Fruit fly (Drosophila melanogaster) whole organism, prepupa: ENCODE results near the gene BNIP3.

Experiments used
- CG10631 ChIP-seq: fragments of 200-800 bp; sonication (Bioruptor generic); optimal IDR thresholded peaks from 2 replicates; lab custom pipeline; 2016; ENCODE audit warnings: missing biosample characterization, missing genetic modification characterization
- CG11762 ChIP-seq: fragments of 200-800 bp; sonication (Bioruptor generic); optimal IDR thresholded peaks from 3 replicates; lab custom pipeline; 2016; ENCODE audit warnings: missing biosample characterization, missing genetic modification characterization; ENCODE audit not compliant: insufficient read depth
- CG11902 ChIP-seq: fragments of 200-800 bp; sonication (Bioruptor generic); optimal IDR thresholded peaks from 3 replicates; lab custom pipeline; 2016; ENCODE audit warnings: missing biosample characterization, missing genetic modification characterization
- CG16779 ChIP-seq: fragments of 200-800 bp; sonication (Bioruptor generic); optimal IDR thresholded peaks from 3 replicates; lab custom pipeline; 2017; ENCODE audit warnings: missing biosample characterization, mild to moderate bottlenecking, missing genetic modification characterization
- CG31627 ChIP-seq: fragments of 200-800 bp; sonication (Bioruptor generic); optimal IDR thresholded peaks from 3 replicates; lab custom pipeline; 2016; ENCODE audit warnings: missing biosample characterization, missing genetic modification characterization
- CG32006 ChIP-seq: fragments of 200-800 bp; sonication (Bioruptor generic); optimal IDR thresholded peaks from 3 replicates; lab custom pipeline; 2017; ENCODE audit warnings: missing biosample characterization, mild to moderate bottlenecking, missing genetic modification characterization
- CG34406 ChIP-seq: fragments of 200-800 bp; sonication (Bioruptor generic); optimal IDR thresholded peaks from 3 replicates; lab custom pipeline; 2016; ENCODE audit warnings: missing biosample characterization, missing genetic modification characterization
- CG4318 ChIP-seq: fragments of 200-800 bp; sonication (Bioruptor generic); optimal IDR thresholded peaks from 3 replicates; lab custom pipeline; 2017; ENCODE audit warnings: missing biosample characterization, mild to moderate bottlenecking, missing genetic modification characterization
- CG6276 ChIP-seq: fragments of 200-800 bp; sonication (Bioruptor generic); optimal IDR thresholded peaks from 2 replicates; lab custom pipeline; 2017; ENCODE audit warnings: missing biosample characterization, mild to moderate bottlenecking, missing genetic modification characterization
- CG6792 ChIP-seq: fragments of 200-800 bp; sonication (Bioruptor generic); optimal IDR thresholded peaks from 3 replicates; lab custom pipeline; 2016; ENCODE audit warnings: missing biosample characterization, missing genetic modification characterization
- CG6854 ChIP-seq: fragments of 200-800 bp; sonication (Bioruptor generic); optimal IDR thresholded peaks from 2 replicates; lab custom pipeline; 2017; ENCODE audit warnings: missing biosample characterization, mild to moderate bottlenecking, missing genetic modification characterization
- CG7368 ChIP-seq: fragments of 200-800 bp; sonication (Bioruptor generic); optimal IDR thresholded peaks from 3 replicates; lab custom pipeline; 2016; ENCODE audit warnings: missing biosample characterization, missing genetic modification characterization
- CG8119 ChIP-seq: fragments of 200-800 bp; sonication (Bioruptor generic); IDR thresholded peaks from 3 replicates; pipeline ENCODE4 v1.3.6; 2022; ENCODE audit warnings: missing biosample characterization, missing genetic modification characterization
- CG8632 ChIP-seq: fragments of 200-800 bp; sonication (Bioruptor generic); optimal IDR thresholded peaks from 3 replicates; lab custom pipeline; 2016; ENCODE audit warnings: missing biosample characterization, missing genetic modification characterization
- Eip75B ChIP-seq: fragments of 200-800 bp; sonication (Bioruptor generic); optimal IDR thresholded peaks from 3 replicates; lab custom pipeline; 2016; ENCODE audit warnings: missing biosample characterization, missing genetic modification characterization
- Eip78C ChIP-seq: fragments of 200-800 bp; sonication (Bioruptor generic); peaks from one replicate; lab custom pipeline; 2016; ENCODE audit warnings: missing biosample characterization, missing genetic modification characterization
- Ets21C ChIP-seq: fragments of 200-800 bp; sonication (Bioruptor generic); optimal IDR thresholded peaks from 3 replicates; lab custom pipeline; 2016; ENCODE audit warnings: missing biosample characterization, missing genetic modification characterization
- Hr38 ChIP-seq: sonication (Bioruptor generic); optimal IDR thresholded peaks from 2 replicates; lab custom pipeline; 2016; ENCODE audit warnings: missing biosample characterization, missing genetic modification characterization
- Hr39 ChIP-seq: fragments of 200-800 bp; sonication (Bioruptor generic); optimal IDR thresholded peaks from 2 replicates; lab custom pipeline; 2016; ENCODE audit warnings: missing biosample characterization, missing genetic modification characterization
- Lpt ChIP-seq: fragments of 200-800 bp; sonication (Bioruptor generic); optimal IDR thresholded peaks from 3 replicates; lab custom pipeline; 2016; ENCODE audit warnings: missing biosample characterization, missing genetic modification characterization
- Met ChIP-seq: fragments of 200-800 bp; sonication (Bioruptor generic); optimal IDR thresholded peaks from 3 replicates; lab custom pipeline; 2016; ENCODE audit warnings: missing biosample characterization, missing genetic modification characterization
- OdsH ChIP-seq: fragments of 200-800 bp; sonication (Bioruptor generic); optimal IDR thresholded peaks from 3 replicates; lab custom pipeline; 2016; ENCODE audit warnings: missing biosample characterization, missing genetic modification characterization
- Smox ChIP-seq: fragments of 200-800 bp; sonication (Bioruptor generic); optimal IDR thresholded peaks from 3 replicates; lab custom pipeline; 2016; ENCODE audit warnings: missing biosample characterization, missing genetic modification characterization
- Sox102F ChIP-seq: fragments of 200-800 bp; sonication (Bioruptor generic); optimal IDR thresholded peaks from 2 replicates; lab custom pipeline; 2016; ENCODE audit warnings: missing biosample characterization, mild to moderate bottlenecking, missing genetic modification characterization
- Sox14 ChIP-seq: fragments of 200-800 bp; sonication (Bioruptor generic); optimal IDR thresholded peaks from 3 replicates; lab custom pipeline; 2016; ENCODE audit warnings: missing biosample characterization, missing genetic modification characterization
- Sox15 ChIP-seq: fragments of 200-800 bp; sonication (Bioruptor generic); optimal IDR thresholded peaks from 3 replicates; lab custom pipeline; 2016; ENCODE audit warnings: missing biosample characterization, missing genetic modification characterization
- achi ChIP-seq: fragments of 200-800 bp; sonication (Bioruptor generic); optimal IDR thresholded peaks from 3 replicates; lab custom pipeline; 2016; ENCODE audit warnings: missing biosample characterization, missing genetic modification characterization
- acj6 ChIP-seq: fragments of 200-800 bp; sonication (Bioruptor generic); optimal IDR thresholded peaks from 3 replicates; lab custom pipeline; 2016; ENCODE audit warnings: missing biosample characterization, missing genetic modification characterization
- cyc ChIP-seq: fragments of 200-800 bp; sonication (Bioruptor generic); optimal IDR thresholded peaks from 3 replicates; lab custom pipeline; 2016; ENCODE audit warnings: missing biosample characterization, missing genetic modification characterization
- dsx ChIP-seq: fragments of 200-800 bp; optimal IDR thresholded peaks from 3 replicates; lab custom pipeline; 2019; ENCODE audit warnings: missing biosample characterization, mild to moderate bottlenecking, missing genetic modification characterization, moderate library complexity; ENCODE audit not compliant: poor library complexity, severe bottlenecking
- eg ChIP-seq: fragments of 200-800 bp; sonication (Bioruptor generic); IDR thresholded peaks from 3 replicates; pipeline ENCODE4 v1.3.6; 2022; ENCODE audit warnings: missing biosample characterization, missing genetic modification characterization
- fd59A ChIP-seq: fragments of 200-800 bp; sonication (Bioruptor generic); optimal IDR thresholded peaks from 2 replicates; lab custom pipeline; 2017; ENCODE audit warnings: missing biosample characterization, mild to moderate bottlenecking, missing genetic modification characterization, missing genetic modification reagents
- fd85E ChIP-seq: fragments of 200-800 bp; sonication (Bioruptor generic); optimal IDR thresholded peaks from 3 replicates; lab custom pipeline; 2016; ENCODE audit warnings: missing biosample characterization, missing genetic modification characterization
- fkh ChIP-seq: fragments of 200-800 bp; sonication (Bioruptor generic); optimal IDR thresholded peaks from 3 replicates; lab custom pipeline; 2017; ENCODE audit warnings: missing biosample characterization, mild to moderate bottlenecking, missing genetic modification characterization, moderate library complexity
- lz ChIP-seq: fragments of 200-800 bp; sonication (Bioruptor generic); optimal IDR thresholded peaks from 3 replicates; lab custom pipeline; 2016; ENCODE audit warnings: missing biosample characterization, missing genetic modification characterization
- net ChIP-seq: fragments of 200-800 bp; sonication (Bioruptor generic); optimal IDR thresholded peaks from 3 replicates; lab custom pipeline; 2016; ENCODE audit warnings: missing biosample characterization, missing genetic modification characterization
- spab ChIP-seq: fragments of 200-800 bp; sonication (Bioruptor generic); optimal IDR thresholded peaks from 2 replicates; lab custom pipeline; 2017; ENCODE audit warnings: missing biosample characterization, mild to moderate bottlenecking, missing genetic modification characterization, missing genetic modification reagents
- ss ChIP-seq, 2 experiments: fragments of 200-800 bp; sonication (Bioruptor generic); optimal IDR thresholded peaks; 2 replicates in 1 of 2; 3 replicates in 1 of 2; lab custom pipeline; 2017 to 2018; ENCODE audit warnings: mild to moderate bottlenecking in 2 of 2, missing biosample characterization in 2 of 2, missing genetic modification characterization in 2 of 2, moderate library complexity in 1 of 2
- svp ChIP-seq: fragments of 200-800 bp; sonication (Bioruptor generic); peaks from one replicate; lab custom pipeline; 2016; ENCODE audit warnings: missing biosample characterization, missing genetic modification characterization
- vri ChIP-seq: fragments of 200-800 bp; sonication (Bioruptor generic); optimal IDR thresholded peaks from 3 replicates; lab custom pipeline; 2016; ENCODE audit warnings: missing biosample characterization, mild to moderate bottlenecking, missing genetic modification characterization

BNIP3 gene

dm6 chr3L:20516519-20517178, 2.5 kb downstream of the BNIP3 start (continued):
- TF ChIP-seq CG11902 (GFP tag; lab: Kevin White, UChicago), result no peak
- peak; percentile 60 for TF ChIP-seq CG34406 (GFP tag; lab: Kevin White, UChicago)
- TF ChIP-seq CG32006, result peak; percentile 50
- TF ChIP-seq acj6 (GFP tag; lab: Kevin White, UChicago), result peak; percentile 38
- no peak for TF ChIP-seq net (GFP tag; lab: Kevin White, UChicago)
- no peak for TF ChIP-seq achi (GFP tag; lab: Kevin White, UChicago)
- TF ChIP-seq CG6792 (GFP tag; lab: Kevin White, UChicago), result no peak
- TF ChIP-seq CG31627 (GFP tag; lab: Kevin White, UChicago), result peak; percentile 18
- no peak for TF ChIP-seq Lpt
- TF ChIP-seq OdsH (GFP tag; lab: Kevin White, UChicago), result peak; percentile 12
- TF ChIP-seq, all 60 proteins: peak for 28

dm6 chr3L:20514101-20514500, 5.1 kb downstream of the BNIP3 start:
- peak; percentile 29 for TF ChIP-seq Eip78C (GFP tag; lab: Kevin White, UChicago)
- no peak for TF ChIP-seq CG34406 (GFP tag; lab: Kevin White, UChicago)

dm6 chr3L:20511499-20512108, 7.6 kb downstream of the BNIP3 start:
- TF ChIP-seq CG7368 (GFP tag; lab: Kevin White, UChicago) (no peak), CG8119 (GFP tag; lab: Robert Waterston, UW) (no peak), CG10631 (no peak), CG16779 (tag; lab: Kevin White, UChicago) (peak; percentile 10), Hr38 (GFP tag; lab: Kevin White, UChicago) (no peak), ss (GFP tag; optimal IDR thresholded peaks at IDR 0.05; lab: Kevin White, UChicago) (peak; percentile 10 to 39), Smox (GFP tag; lab: Kevin White, UChicago) (no peak), CG34406 (GFP tag; lab: Kevin White, UChicago) (no peak), svp (GFP tag; lab: Kevin White, UChicago) (peak; percentile 99), OdsH (GFP tag; lab: Kevin White, UChicago) (no peak), Sox14 (no peak), fd59A (GFP tag; lab: Kevin White, UChicago) (no peak), fkh (GFP tag; lab: Kevin White, UChicago) (no peak), spab (GFP tag; lab: Kevin White, UChicago) (no peak), CG11902 (GFP tag; lab: Kevin White, UChicago) (no peak), dsx (GFP tag; lab: Kevin White, UChicago) (no peak)

- TF ChIP-seq CG4318 (peak; percentile 67), Ets21C (GFP tag; lab: Kevin White, UChicago) (peak; percentile 58), CG7368 (GFP tag; lab: Kevin White, UChicago) (peak; percentile 50), CG6854 (GFP tag; lab: Kevin White, UChicago) (peak; percentile 33), ss (GFP tag; optimal IDR thresholded peaks at IDR 0.05; lab: Kevin White, UChicago) (peak; percentile 72 to 84), Met (peak; percentile 82), CG8632 (GFP tag; lab: Kevin White, UChicago) (peak; percentile 72), Eip78C (GFP tag; lab: Kevin White, UChicago) (peak; percentile 96), Sox15 (GFP tag; lab: Kevin White, UChicago) (peak; percentile 63), CG16779 (tag; lab: Kevin White, UChicago) (peak; percentile 82), CG32006 (peak; percentile 91), CG6276 (peak; percentile 82), dsx (GFP tag; lab: Kevin White, UChicago) (peak; percentile 71), Sox14 (peak; percentile 86), CG11762 (GFP tag; lab: Kevin White, UChicago) (peak; percentile 55), lz (GFP tag; lab: Kevin White, UChicago) (peak; percentile 82), Hr39 (GFP tag; lab: Kevin White, UChicago) (peak; percentile 72), eg (GFP tag; lab: Robert Waterston, UW) (peak; percentile 24; the same call in 1 of the 3 replicates), vri (GFP tag; lab: Kevin White, UChicago) (peak; percentile 69), achi (GFP tag; lab: Kevin White, UChicago) (peak; percentile 78), OdsH (GFP tag; lab: Kevin White, UChicago) (peak; percentile 74), CG34406 (GFP tag; lab: Kevin White, UChicago) (peak; percentile 78), CG6792 (GFP tag; lab: Kevin White, UChicago) (peak; percentile 75), fd85E (GFP tag; lab: Kevin White, UChicago) (no peak), Eip75B (GFP tag; lab: Kevin White, UChicago) (peak; percentile 85), cyc (GFP tag; lab: Kevin White, UChicago) (peak; percentile 71), Sox102F (GFP tag; lab: Kevin White, UChicago) (peak; percentile 82)
Measured at dm6 chr3L:20509121-20509934, 9.9 kb downstream of the BNIP3 start.
